Worm (Caenorhabditis elegans) whole organism, mixed stage, embryonic: Measurements from ENCODE around the gene col-8.

Source experiments
- cnd-1 ChIP-seq: fragments of 200-800 bp; sonication (Bioruptor generic); optimal IDR thresholded peaks from 2 replicates; lab custom pipeline; 2018; ENCODE audit warnings: mild to moderate bottlenecking, missing genetic modification characterization, missing compliant biosample characterization
- nhr-12 ChIP-seq: fragments of 150-350 bp; optimal IDR thresholded peaks from 2 replicates; lab custom pipeline; 2014; ENCODE audit warnings: missing biosample characterization, missing genetic modification characterization
- nhr-76 ChIP-seq: sonication (generic microtip); optimal IDR thresholded peaks from 2 replicates; lab custom pipeline; 2017; ENCODE audit warnings: missing biosample characterization, missing genetic modification characterization
- pha-4 ChIP-seq: fragments of 150-350 bp; optimal IDR thresholded peaks from 2 replicates; lab custom pipeline; 2018; ENCODE audit warnings: missing biosample characterization, missing genetic modification reagents, missing genetic modification characterization

DNA sequence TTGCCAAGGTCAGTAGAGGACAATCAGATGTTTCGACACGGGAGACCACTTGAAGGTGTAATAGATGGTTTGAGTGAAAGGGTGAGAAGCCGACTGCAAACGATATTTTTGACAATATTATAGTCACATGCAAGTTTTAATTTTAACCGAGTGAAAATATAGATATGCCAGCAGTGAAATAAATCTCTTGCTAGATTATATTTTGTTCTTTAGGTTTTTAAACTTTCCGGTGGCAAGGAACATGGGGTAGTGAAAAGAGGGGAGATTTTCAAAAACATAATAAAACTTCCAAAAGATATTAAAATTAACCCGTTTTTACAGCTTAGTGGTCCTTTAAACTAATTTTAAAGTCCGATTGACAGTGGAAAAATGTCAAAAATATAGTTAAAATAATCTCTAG, 15.1 kb downstream of the col-8 start, which contains the start of gene C06E8.5:
- TF ChIP-seq cnd-1, result no peak
- no peak for TF ChIP-seq nhr-12
- TF ChIP-seq nhr-76 (tag; lab: Kevin White, UChicago), result no peak
- TF ChIP-seq pha-4, result no peak
